Fruit fly (Drosophila melanogaster) whole organism, embryonic: Measurements from ENCODE around the gene CG13377.

Source experiments
- Asciz ChIP-seq: fragments of 200-800 bp; sonication (Bioruptor generic); optimal IDR thresholded peaks from 2 replicates; lab custom pipeline; 2017; ENCODE audit warnings: missing biosample characterization, mild to moderate bottlenecking, missing genetic modification characterization, missing genetic modification reagents
- CG10543 ChIP-seq: fragments of 200-800 bp; sonication (Bioruptor generic); optimal IDR thresholded peaks from 3 replicates; lab custom pipeline; 2017; ENCODE audit warnings: missing biosample characterization, mild to moderate bottlenecking, missing genetic modification characterization, moderate library complexity
- CG11504 ChIP-seq: fragments of 200-800 bp; sonication (Bioruptor generic); optimal IDR thresholded peaks from 3 replicates; lab custom pipeline; 2019; ENCODE audit warnings: missing biosample characterization, mild to moderate bottlenecking, missing genetic modification characterization, moderate library complexity
- CG12071 ChIP-seq: fragments of 200-800 bp; sonication (Bioruptor generic); optimal IDR thresholded peaks from 3 replicates; lab custom pipeline; 2018; ENCODE audit warnings: missing biosample characterization, mild to moderate bottlenecking, missing genetic modification characterization
- CG12659 ChIP-seq: fragments of 200-800 bp; sonication (Bioruptor generic); optimal IDR thresholded peaks from 3 replicates; lab custom pipeline; 2017; ENCODE audit warnings: mild to moderate bottlenecking, missing biosample characterization, missing genetic modification reagents, missing genetic modification characterization
- CG13287 ChIP-seq: fragments of 200-800 bp; sonication (Bioruptor generic); IDR thresholded peaks from 2 replicates; pipeline ENCODE4 v1.3.6; 2022; ENCODE audit warnings: missing biosample characterization, missing genetic modification characterization; ENCODE audit not compliant: partially characterized antibody
- CG13894 ChIP-seq: fragments of 200-800 bp; sonication (Bioruptor generic); optimal IDR thresholded peaks from 3 replicates; lab custom pipeline; 2018; ENCODE audit warnings: missing biosample characterization, mild to moderate bottlenecking, missing genetic modification characterization, moderate library complexity
- CG18262 ChIP-seq: fragments of 200-800 bp; optimal IDR thresholded peaks from 3 replicates; lab custom pipeline; 2019; ENCODE audit warnings: missing biosample characterization, mild to moderate bottlenecking, missing genetic modification characterization, moderate library complexity
- CG7987 ChIP-seq: fragments of 200-800 bp; sonication (Bioruptor generic); optimal IDR thresholded peaks from 2 replicates; lab custom pipeline; 2018; ENCODE audit warnings: missing biosample characterization, mild to moderate bottlenecking, missing genetic modification characterization, moderate library complexity
- CG8359 ChIP-seq: fragments of 200-800 bp; sonication (Bioruptor generic); optimal IDR thresholded peaks from 2 replicates; lab custom pipeline; 2017; ENCODE audit warnings: missing biosample characterization, mild to moderate bottlenecking, missing genetic modification characterization, borderline replicate concordance
- D ChIP-seq, 2 experiments: fragments of 200-800 bp in 1 of 2; fragments of >200 bp in 1 of 2; sonication (Bioruptor generic) in 1 of 2; optimal IDR thresholded peaks; 2 replicates in 1 of 2; 3 replicates in 1 of 2; lab custom pipeline; 2017; ENCODE audit warnings: mild to moderate bottlenecking in 1 of 2, missing biosample characterization in 1 of 2, missing genetic modification characterization in 1 of 2, missing genetic modification reagents in 1 of 2
- Hr51 ChIP-seq, 2 experiments: fragments of 200-800 bp; sonication (Bioruptor generic); optimal IDR thresholded peaks; 2 replicates in 1 of 2; 3 replicates in 1 of 2; lab custom pipeline; 2016 to 2018; ENCODE audit warnings: missing biosample characterization in 2 of 2, missing genetic modification characterization in 2 of 2, mild to moderate bottlenecking in 1 of 2, moderate library complexity in 1 of 2
- Max ChIP-seq: fragments of 200-800 bp; sonication (Bioruptor generic); optimal IDR thresholded peaks from 2 replicates; lab custom pipeline; 2016; ENCODE audit warnings: missing biosample characterization, mild to moderate bottlenecking, missing genetic modification characterization
- Med ChIP-seq: fragments of 200-800 bp; sonication (Bioruptor generic); peaks from one replicate; lab custom pipeline; 2016; ENCODE audit warnings: missing biosample characterization, missing genetic modification characterization, mild to moderate bottlenecking, inconsistent platforms, moderate library complexity
- Mrtf ChIP-seq: fragments of 200-800 bp; sonication (Bioruptor generic); IDR thresholded peaks from 3 replicates; pipeline ENCODE4 v1.3.6; 2022; ENCODE audit warnings: missing biosample characterization, missing genetic modification characterization
- TFAM ChIP-seq: fragments of 200-800 bp; sonication (Bioruptor generic); optimal IDR thresholded peaks from 2 replicates; lab custom pipeline; 2017; ENCODE audit warnings: missing biosample characterization, missing genetic modification characterization, inconsistent platforms
- Xrp1 ChIP-seq: fragments of 200-800 bp; sonication (Bioruptor generic); IDR thresholded peaks from 2 replicates; pipeline ENCODE4 v1.3.6; 2022; ENCODE audit warnings: missing biosample characterization, missing genetic modification characterization
- ap ChIP-seq: fragments of 200-800 bp; sonication (Bioruptor generic); IDR thresholded peaks from 2 replicates; pipeline ENCODE4 v1.3.6; 2022; ENCODE audit warnings: missing biosample characterization, missing genetic modification characterization
- ara ChIP-seq: fragments of 200-800 bp; sonication (Bioruptor generic); IDR thresholded peaks from 2 replicates; pipeline ENCODE4 v1.3.6; 2022; ENCODE audit warnings: missing biosample characterization, missing genetic modification characterization
- az2 ChIP-seq: fragments of 200-800 bp; sonication (Bioruptor generic); optimal IDR thresholded peaks from 3 replicates; lab custom pipeline; 2016; ENCODE audit warnings: missing biosample characterization, missing genetic modification characterization
- chinmo ChIP-seq: fragments of 200-800 bp; sonication (Bioruptor generic); IDR thresholded peaks from 4 replicates; pipeline ENCODE4 v1.3.6; 2022; ENCODE audit warnings: missing biosample characterization, missing genetic modification characterization; ENCODE audit not compliant: partially characterized antibody
- corto ChIP-seq: fragments of 200-800 bp; sonication (Bioruptor generic); optimal IDR thresholded peaks from 2 replicates; lab custom pipeline; 2016; ENCODE audit warnings: missing biosample characterization, mild to moderate bottlenecking, missing genetic modification characterization, moderate library complexity
- dimm ChIP-seq: fragments of 200-800 bp; sonication (Bioruptor generic); IDR thresholded peaks from 2 replicates; pipeline ENCODE4 v1.3.6; 2022; ENCODE audit warnings: missing biosample characterization, missing genetic modification characterization
- dmrt11E ChIP-seq: fragments of 200-800 bp; sonication (Bioruptor generic); optimal IDR thresholded peaks from 3 replicates; lab custom pipeline; 2018; ENCODE audit warnings: missing biosample characterization, mild to moderate bottlenecking, missing genetic modification characterization, moderate library complexity
- esg ChIP-seq: fragments of 200-800 bp; sonication (Bioruptor generic); conservative IDR thresholded peaks from 2 replicates; pipeline ENCODE4 v1.3.6; 2022; ENCODE audit warnings: missing biosample characterization, missing genetic modification characterization
- gem ChIP-seq: fragments of 200-800 bp; sonication (Bioruptor generic); optimal IDR thresholded peaks from 2 replicates; lab custom pipeline; 2019; ENCODE audit warnings: missing biosample characterization, mild to moderate bottlenecking, missing genetic modification characterization, moderate library complexity
- kni ChIP-seq: fragments of 200-800 bp; sonication (Bioruptor generic); optimal IDR thresholded peaks from 3 replicates; lab custom pipeline; 2017; ENCODE audit warnings: mild to moderate bottlenecking, missing biosample characterization, missing genetic modification reagents, missing genetic modification characterization
- org-1 ChIP-seq: fragments of 200-800 bp; sonication (Bioruptor generic); optimal IDR thresholded peaks from 2 replicates; lab custom pipeline; 2017; ENCODE audit warnings: missing biosample characterization, missing genetic modification characterization
- ranshi ChIP-seq: fragments of 200-800 bp; sonication (Bioruptor generic); IDR thresholded peaks from 2 replicates; pipeline ENCODE4 v1.3.6; 2022; ENCODE audit warnings: missing biosample characterization, missing genetic modification characterization
- salm ChIP-seq: fragments of 200-800 bp; sonication (Bioruptor generic); optimal IDR thresholded peaks from 2 replicates; lab custom pipeline; 2018; ENCODE audit warnings: missing biosample characterization, mild to moderate bottlenecking, missing genetic modification characterization
- scrt ChIP-seq: fragments of 200-800 bp; sonication (Bioruptor generic); optimal IDR thresholded peaks from 2 replicates; lab custom pipeline; 2018; ENCODE audit warnings: missing biosample characterization, mild to moderate bottlenecking, missing genetic modification characterization, moderate library complexity
- sens ChIP-seq: fragments of 200-800 bp; sonication (Bioruptor generic); peaks from one replicate; lab custom pipeline; 2016; ENCODE audit warnings: missing biosample characterization, missing genetic modification characterization
- seq ChIP-seq: fragments of 200-800 bp; sonication (Bioruptor generic); IDR thresholded peaks from 2 replicates; pipeline ENCODE4 v1.3.6; 2022; ENCODE audit warnings: missing biosample characterization, missing genetic modification characterization
- sim ChIP-seq: fragments of 200-800 bp; sonication (Bioruptor generic); IDR thresholded peaks from 2 replicates; pipeline ENCODE4 v1.3.6; 2022; ENCODE audit warnings: missing biosample characterization, missing genetic modification characterization
- tio ChIP-seq: fragments of 200-800 bp; sonication (Bioruptor generic); optimal IDR thresholded peaks from 2 replicates; lab custom pipeline; 2017; ENCODE audit warnings: missing biosample characterization, missing genetic modification characterization, inconsistent platforms
- ttk ChIP-seq: fragments of 200-800 bp; sonication (Bioruptor generic); IDR thresholded peaks from 2 replicates; pipeline ENCODE4 v2.1.2; 2022; ENCODE audit warnings: missing biosample characterization, missing genetic modification characterization
- usp ChIP-seq: fragments of >200 bp; optimal IDR thresholded peaks from 2 replicates; lab custom pipeline; 2017; ENCODE audit warnings: missing biosample characterization, missing genetic modification characterization
- wor ChIP-seq: fragments of 200-800 bp; sonication (Bioruptor generic); IDR thresholded peaks from 2 replicates; pipeline ENCODE4 v1.3.6; 2022; ENCODE audit warnings: missing biosample characterization, missing genetic modification characterization
- z ChIP-seq: fragments of 200-800 bp; sonication (Bioruptor generic); IDR thresholded peaks from 3 replicates; pipeline ENCODE4 v1.3.6; 2022; ENCODE audit warnings: missing biosample characterization, missing genetic modification characterization

CG13377 gene

DNA sequence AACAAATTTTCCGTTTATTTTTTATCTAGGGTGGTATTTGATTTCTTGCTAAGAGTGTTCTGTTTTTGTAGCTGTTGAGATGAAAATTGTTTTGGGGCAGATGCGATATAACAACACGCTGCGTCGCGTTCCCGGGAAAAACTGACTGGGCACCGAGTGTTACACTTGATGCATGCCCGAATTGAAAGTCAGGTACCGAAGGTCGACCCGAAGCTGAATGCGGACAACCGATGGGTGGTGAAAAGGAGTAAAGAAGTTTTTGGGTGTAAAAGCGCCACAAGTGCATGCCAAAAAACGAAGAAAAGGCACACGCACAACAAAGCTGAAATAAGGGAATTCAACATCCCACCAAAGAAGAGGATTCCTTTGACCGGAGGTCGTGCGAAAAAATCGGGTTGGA is 31.0 kb upstream of the CG13377 start, which contains the start of gene CG13375 (continued):
- no peak for TF ChIP-seq Mrtf (GFP tag; lab: Robert Waterston, UW)
- TF ChIP-seq CG8359 = no peak
- no peak for TF ChIP-seq Asciz
- no peak for TF ChIP-seq CG12071 (GFP tag; lab: Kevin White, UChicago)
- no peak for TF ChIP-seq ranshi (GFP tag; lab: Robert Waterston, UW)
- no peak for TF ChIP-seq az2
- TF ChIP-seq kni (GFP tag; lab: Kevin White, UChicago) = no peak
- peak; percentile 7 for TF ChIP-seq scrt (GFP tag; lab: Kevin White, UChicago)
- no peak for TF ChIP-seq Max (GFP tag; lab: Kevin White, UChicago)
- no peak for TF ChIP-seq ara (GFP tag; lab: Robert Waterston, UW)
- no peak for TF ChIP-seq CG13287
- no peak for TF ChIP-seq CG12659
- peak; percentile 9 for TF ChIP-seq CG13894
- no peak for TF ChIP-seq Xrp1 (GFP tag; lab: Robert Waterston, UW)
- no peak for TF ChIP-seq TFAM (GFP tag; lab: Kevin White, UChicago)
- TF ChIP-seq Hr51 (GFP tag; optimal IDR thresholded peaks at IDR 0.05; lab: Kevin White, UChicago) = peak in 1 of 2 experiments; percentile 31
- TF ChIP-seq salm (tag; lab: Kevin White, UChicago) = no peak
- no peak for TF ChIP-seq ap (GFP tag; lab: Robert Waterston, UW)
- TF ChIP-seq esg (GFP tag; lab: Robert Waterston, UW) = no peak
- TF ChIP-seq CG7987 (GFP tag; lab: Kevin White, UChicago) = no peak
- TF ChIP-seq dimm (GFP tag; lab: Robert Waterston, UW) = no peak
- no peak for TF ChIP-seq seq
- no peak for TF ChIP-seq D (optimal IDR thresholded peaks at IDR 0.05; lab: Kevin White, UChicago)
- no peak for TF ChIP-seq D (GFP tag; optimal IDR thresholded peaks at IDR 0.05; lab: Kevin White, UChicago)
- 0 out of 4 replicates have a peak, but pooled peaks have one; percentile 23 for TF ChIP-seq chinmo (GFP tag; lab: Robert Waterston, UW)
- no peak for TF ChIP-seq dmrt11E (tag; lab: Kevin White, UChicago)
- no peak for TF ChIP-seq CG10543 (GFP tag; lab: Kevin White, UChicago)
- TF ChIP-seq usp = no peak
- TF ChIP-seq wor (GFP tag; lab: Robert Waterston, UW) = no peak
- TF ChIP-seq z (GFP tag; lab: Robert Waterston, UW) = no peak
- TF ChIP-seq ttk (GFP tag; lab: Robert Waterston, UW) = no peak
- TF ChIP-seq corto (GFP tag; lab: Kevin White, UChicago) = no peak
- TF ChIP-seq, all 482 proteins: peak for 8

DNA sequence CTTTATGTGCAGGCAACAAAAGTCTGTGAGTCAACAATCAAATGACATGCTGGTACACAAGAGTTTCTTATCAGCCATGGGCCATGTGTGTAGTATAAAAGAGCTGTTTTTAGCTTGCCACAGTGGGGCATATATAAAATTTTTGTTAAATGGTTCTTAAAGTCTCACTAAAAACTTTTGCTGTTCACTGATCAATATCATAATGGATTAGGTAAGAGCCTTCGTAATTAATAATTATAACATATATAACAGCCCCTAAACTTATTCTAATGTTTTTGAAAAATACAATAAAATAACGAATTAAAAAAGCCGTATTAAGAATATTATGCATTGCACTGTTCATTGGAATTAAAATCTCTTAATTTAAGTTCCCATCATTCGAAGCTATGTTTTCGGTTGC is 29.5 kb upstream of the CG13377 start:
- TF ChIP-seq tio (GFP tag; lab: Kevin White, UChicago) = peak; percentile 5
- TF ChIP-seq Med (GFP tag; lab: Kevin White, UChicago) = peak; percentile 27
- TF ChIP-seq sim (GFP tag; lab: Robert Waterston, UW) = no peak
- TF ChIP-seq CG11504 (tag; lab: Kevin White, UChicago) = peak; percentile 15
- peak; percentile 69 for TF ChIP-seq sens
- no peak for TF ChIP-seq org-1 (GFP tag; lab: Kevin White, UChicago)
- peak; percentile 20 for TF ChIP-seq CG18262 (tag; lab: Kevin White, UChicago)
- TF ChIP-seq gem (tag; lab: Kevin White, UChicago) = peak; percentile 40
